Worm (Caenorhabditis elegans): Measurements from ENCODE around the gene wrt-10.

Gene wrt-10

DNA sequence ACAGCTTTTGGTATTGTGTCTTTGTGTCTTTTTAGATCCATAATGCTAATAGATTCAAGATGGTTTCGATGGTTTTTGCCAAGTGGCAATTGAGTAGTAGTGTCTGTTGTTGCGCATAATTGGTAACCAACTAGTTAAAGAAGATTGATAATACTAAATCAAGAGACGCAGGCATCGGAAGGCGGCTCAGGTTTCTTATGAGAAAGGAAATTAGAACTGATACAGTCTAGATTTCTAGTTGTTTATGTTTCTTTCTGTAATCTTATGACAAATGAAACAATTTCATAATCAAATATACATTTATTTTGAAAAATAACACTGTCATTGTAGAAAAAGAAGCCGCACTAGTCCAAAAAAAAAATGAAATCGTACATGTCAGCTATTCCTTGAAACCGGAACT, 19.4 kb upstream of the wrt-10 start, which contains the start of gene ZK1290.10:
Gene ZK1290.10, minus strand, starts transcription at position 101 of the 400 bp plus-strand sequence.
- TF ChIP-seq Y56A3A.18 (GFP tag; IDR thresholded peaks at IDR 0.05), result 0 out of 2 replicates have a peak, but pooled peaks have one; percentile 32
- no peak for TF ChIP-seq Y53G8AR.9 (GFP tag; conservative IDR thresholded peaks at IDR 0.05)
- no peak for TF ChIP-seq nhr-90 (tag; optimal IDR thresholded peaks at IDR 0.05)

DNA sequence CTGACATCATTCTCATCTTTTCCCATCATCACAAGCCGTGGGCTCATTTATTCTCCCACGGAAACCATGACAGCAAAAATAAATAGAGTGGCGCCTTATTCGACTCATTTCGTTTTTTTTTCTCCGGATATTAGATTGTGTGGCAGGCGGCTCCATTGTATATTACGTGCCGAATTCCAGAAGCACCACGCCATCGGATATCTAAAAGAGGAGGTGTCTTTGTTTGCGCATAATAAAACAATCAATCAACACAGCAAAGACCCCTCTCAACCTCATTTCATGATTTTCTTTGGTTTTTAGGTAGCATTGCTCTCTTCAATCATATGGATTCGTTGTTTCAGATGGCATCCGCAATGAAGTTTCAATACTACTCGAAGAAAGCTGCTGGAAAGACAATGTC, 14.7 kb upstream of the wrt-10 start, which contains the start of gene tph-1:
Gene tph-1, plus strand, starts transcription at position 301 of the 400 bp plus-strand sequence.
- TF ChIP-seq aptf-2 (GFP tag; conservative IDR thresholded peaks at IDR 0.05) (no peak), madf-6 (GFP tag; IDR thresholded peaks at IDR 0.05) (no peak), B0261.1 (tag; optimal IDR thresholded peaks at IDR 0.05) (no peak), ama-1 (optimal IDR thresholded peaks at IDR 0.05) (no peak), ama-1 (GFP tag; optimal IDR thresholded peaks at IDR 0.05) (no peak), sea-2 (GFP tag; IDR thresholded peaks at IDR 0.05) (no peak), T07F8.4 (tag; optimal IDR thresholded peaks at IDR 0.05) (no peak), ztf-28 (GFP tag; IDR thresholded peaks at IDR 0.05) (no peak), tbx-9 (tag; optimal IDR thresholded peaks at IDR 0.05; ENCODE audit: borderline replicate concordance) (no peak), hmg-20 (GFP tag; IDR thresholded peaks at IDR 0.05) (no peak), C17E4.6 (GFP tag; IDR thresholded peaks at IDR 0.05) (no peak), gei-17 (GFP tag; optimal IDR thresholded peaks at IDR 0.05) (no peak), Y53F4B.3 (GFP tag; IDR thresholded peaks at IDR 0.05) (no peak), mcd-1 (GFP tag; IDR thresholded peaks at IDR 0.05) (no peak), C06A6.2 (GFP tag; conservative IDR thresholded peaks at IDR 0.05) (no peak), cebp-1 (GFP tag; IDR thresholded peaks at IDR 0.05) (no peak), cebp-1 (tag; optimal IDR thresholded peaks at IDR 0.05) (no peak), nfya-1 (tag; optimal IDR thresholded peaks at IDR 0.05; ENCODE audit: borderline replicate concordance, insufficient read depth) (no peak), T26A5.8 (tag; optimal IDR thresholded peaks at IDR 0.05) (no peak)

DNA sequence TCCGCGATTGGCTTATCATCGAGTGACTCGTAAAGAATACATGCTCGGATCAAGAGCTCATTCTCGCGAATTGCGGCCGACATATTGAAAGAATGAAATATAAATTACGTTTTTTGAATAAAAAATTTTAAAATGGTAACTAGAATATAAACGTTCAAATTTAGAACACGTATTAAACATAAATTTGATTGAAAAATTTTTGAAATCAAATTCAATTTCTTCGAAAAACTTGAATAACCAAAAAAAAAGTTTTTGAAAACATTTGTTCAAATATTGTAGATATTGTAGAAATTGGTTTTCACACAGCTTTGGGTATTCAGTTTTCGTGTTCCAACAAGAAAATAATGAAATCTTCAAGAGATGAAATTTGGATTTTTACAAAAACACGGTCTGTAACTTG, 13.7 kb upstream of the wrt-10 start, which contains the start of gene fbxa-224:
Gene fbxa-224, minus strand, starts transcription at position 101 of the 400 bp plus-strand sequence.
- TF ChIP-seq ceh-91 (GFP tag; IDR thresholded peaks at IDR 0.05) (no peak), rcor-1 (GFP tag; IDR thresholded peaks at IDR 0.05) (no peak), nfya-1 (tag; optimal IDR thresholded peaks at IDR 0.05; ENCODE audit: borderline replicate concordance, insufficient read depth) (no peak), nhr-27 (tag; optimal IDR thresholded peaks at IDR 0.05) (no peak), unc-62 (GFP tag; optimal IDR thresholded peaks at IDR 0.05) (no peak), ccch-3 (GFP tag; optimal IDR thresholded peaks at IDR 0.05) (no peak), ztf-3 (GFP tag; optimal IDR thresholded peaks at IDR 0.05) (no peak), B0035.1 (tag; optimal IDR thresholded peaks at IDR 0.05) (no peak), fkh-3 (tag; optimal IDR thresholded peaks at IDR 0.05) (no peak), lag-1 (GFP tag; IDR thresholded peaks at IDR 0.05) (no peak), lin-26 (GFP tag; IDR thresholded peaks at IDR 0.05) (no peak), ztf-22 (GFP tag; optimal IDR thresholded peaks at IDR 0.05) (no peak), ceh-79 (tag; optimal IDR thresholded peaks at IDR 0.05) (no peak), pha-4 (tag; optimal IDR thresholded peaks at IDR 0.05) (no peak)

DNA sequence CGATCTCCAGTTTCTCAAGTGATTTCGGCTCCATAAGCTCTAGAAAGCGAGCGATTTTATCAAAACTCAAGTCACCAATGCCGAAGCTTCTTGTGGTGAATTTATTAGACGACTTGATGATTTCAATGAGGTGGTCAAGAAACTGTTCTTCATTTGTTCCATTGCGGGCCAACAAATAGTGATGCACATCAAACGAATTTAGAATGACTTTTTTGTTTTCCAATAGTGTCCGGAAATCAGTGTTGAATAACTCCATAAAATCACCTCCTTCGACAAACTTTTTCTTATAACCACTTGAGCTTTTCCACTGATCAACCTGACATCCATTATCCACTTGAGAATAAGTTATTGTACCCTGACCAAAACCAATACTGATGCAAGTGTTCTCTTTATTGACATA, 12.9 kb upstream of the wrt-10 start:
- no peak for TF ChIP-seq him-1 (tag; optimal IDR thresholded peaks at IDR 0.05)
- TF ChIP-seq hsf-1 (GFP tag; IDR thresholded peaks at IDR 0.05), result no peak
- no peak for TF ChIP-seq ceh-91 (GFP tag; IDR thresholded peaks at IDR 0.05)
- no peak for TF ChIP-seq dpff-1 (tag; optimal IDR thresholded peaks at IDR 0.05)
- no peak for TF ChIP-seq ztf-22 (GFP tag; optimal IDR thresholded peaks at IDR 0.05)
- no peak for TF ChIP-seq mes-4 (tag; optimal IDR thresholded peaks at IDR 0.05)
- TF ChIP-seq snpc-4 (GFP tag; optimal IDR thresholded peaks at IDR 0.05), result no peak
- no peak for TF ChIP-seq snpc-4 (tag; optimal IDR thresholded peaks at IDR 0.05)
- no peak for TF ChIP-seq akir-1 (GFP tag; optimal IDR thresholded peaks at IDR 0.05)
- TF ChIP-seq die-1 (tag; optimal IDR thresholded peaks at IDR 0.05), result no peak
- TF ChIP-seq cebp-1 (GFP tag; IDR thresholded peaks at IDR 0.05), result no peak
- TF ChIP-seq cebp-1 (tag; optimal IDR thresholded peaks at IDR 0.05), result no peak
- no peak for TF ChIP-seq mcd-1 (GFP tag; IDR thresholded peaks at IDR 0.05)

Measured in whole organism, young adult.